Worm (Caenorhabditis elegans): Measurements from ENCODE around the gene F44E2.3.

F44E2.3 gene

DNA sequence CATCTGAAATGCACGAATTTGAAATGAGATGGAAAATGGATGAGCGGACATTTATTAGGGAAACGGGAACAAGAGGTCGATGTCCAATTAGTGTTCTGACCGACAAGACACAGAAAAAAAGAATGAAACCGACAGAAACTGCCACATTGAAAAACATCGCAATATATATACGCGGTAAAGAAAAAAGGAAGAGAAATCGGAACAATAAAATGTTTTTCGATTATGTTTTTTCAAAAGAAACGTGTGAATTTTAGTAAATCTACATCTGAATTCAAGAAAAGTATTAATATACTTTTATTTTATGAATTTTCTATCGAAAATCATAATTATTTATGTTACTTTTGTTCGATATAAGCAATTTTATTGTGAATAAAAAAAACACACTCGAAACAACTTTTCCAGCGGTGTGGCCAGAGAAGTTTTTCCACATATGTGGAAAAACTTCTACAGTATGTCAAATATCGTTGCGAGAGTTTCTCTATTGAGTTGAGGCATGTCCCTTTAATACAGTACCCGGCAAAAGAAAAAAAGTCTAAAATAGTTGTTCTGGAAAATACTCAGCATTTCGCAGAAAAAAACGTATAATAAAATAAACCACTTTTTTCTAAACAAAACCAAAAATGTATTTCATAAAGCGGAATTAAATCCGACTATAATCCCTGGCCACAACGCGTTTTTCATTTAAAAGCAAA is 2.1 kb upstream of the F44E2.3 start, which contains the start of gene F44E2.10 (continued):
- no peak for TF ChIP-seq Y53F4B.3 (GFP tag; IDR thresholded peaks at IDR 0.05)
- peak; percentile 67 for TF ChIP-seq xnd-1 (tag; optimal IDR thresholded peaks at IDR 0.05)
- TF ChIP-seq F33H1.4 (GFP tag; IDR thresholded peaks at IDR 0.05): peak; percentile 83
- no peak for TF ChIP-seq cebp-1 (GFP tag; IDR thresholded peaks at IDR 0.05)
- no peak for TF ChIP-seq cebp-1 (tag; optimal IDR thresholded peaks at IDR 0.05)
- peak; percentile 23 for TF ChIP-seq dpl-1 (GFP tag; optimal IDR thresholded peaks at IDR 0.05)
- no peak for TF ChIP-seq sptf-2 (GFP tag; optimal IDR thresholded peaks at IDR 0.05)
- TF ChIP-seq unc-62 (GFP tag; optimal IDR thresholded peaks at IDR 0.05): no peak
- TF ChIP-seq snpc-1.1 (tag; optimal IDR thresholded peaks at IDR 0.05; ENCODE audit: insufficient read depth): no peak
- no peak for TF ChIP-seq Y53G8AR.9 (GFP tag; conservative IDR thresholded peaks at IDR 0.05)
- TF ChIP-seq ztf-18 (tag; optimal IDR thresholded peaks at IDR 0.05): no peak
- TF ChIP-seq tlf-1 (GFP tag; optimal IDR thresholded peaks at IDR 0.05): no peak
- no peak for TF ChIP-seq atf-7 (tag; optimal IDR thresholded peaks at IDR 0.05)
- no peak for TF ChIP-seq die-1 (tag; optimal IDR thresholded peaks at IDR 0.05)
- TF ChIP-seq F37B4.10 (GFP tag; IDR thresholded peaks at IDR 0.05): no peak
- no peak for TF ChIP-seq ztf-6 (GFP tag; IDR thresholded peaks at IDR 0.05)
- peak; percentile 46 for TF ChIP-seq madf-8 (GFP tag; conservative IDR thresholded peaks at IDR 0.05)
- TF ChIP-seq madf-6 (GFP tag; IDR thresholded peaks at IDR 0.05): peak; percentile 72
- TF ChIP-seq F22D6.2 (tag; optimal IDR thresholded peaks at IDR 0.05): no peak
- no peak for TF ChIP-seq nhr-27 (tag; optimal IDR thresholded peaks at IDR 0.05)
- TF ChIP-seq F52B5.7 (tag; optimal IDR thresholded peaks at IDR 0.05): no peak
- no peak for TF ChIP-seq lsy-27 (tag; optimal IDR thresholded peaks at IDR 0.05; ENCODE audit: borderline replicate concordance, insufficient read depth)
- no peak for TF ChIP-seq egl-18 (GFP tag; IDR thresholded peaks at IDR 0.05)
- no peak for TF ChIP-seq F10E7.11 (tag; optimal IDR thresholded peaks at IDR 0.05)
- TF ChIP-seq mxl-1 (tag; optimal IDR thresholded peaks at IDR 0.05): no peak

DNA sequence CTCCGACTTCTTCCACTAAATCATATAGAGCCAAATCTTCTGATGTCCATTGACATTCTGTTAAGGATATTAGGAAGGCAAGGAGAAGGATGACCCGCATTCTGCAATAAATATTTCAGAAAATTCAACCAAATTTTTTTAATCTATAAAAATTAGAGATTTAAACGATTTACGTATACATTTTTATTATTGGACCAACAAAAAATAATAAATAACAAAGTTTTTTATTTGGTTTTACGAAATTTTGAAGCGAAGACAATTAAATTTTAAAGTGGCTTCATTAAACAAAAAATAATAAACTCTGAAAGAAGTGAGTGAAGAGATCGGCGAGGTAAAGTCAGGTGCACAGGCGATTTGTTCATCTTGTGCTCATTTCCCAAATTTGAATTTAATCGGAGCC is 2.0 kb downstream of the F44E2.3 start, which contains the start of gene F54F2.9:
Gene F54F2.9 (minus strand): TSS at position 101 of the 400 bp plus-strand sequence.
- TF ChIP-seq nhr-27 (tag; optimal IDR thresholded peaks at IDR 0.05) (no peak), F39B2.1 (GFP tag; IDR thresholded peaks at IDR 0.05) (no peak), K11D2.4 (GFP tag; IDR thresholded peaks at IDR 0.05) (no peak), unc-62 (GFP tag; optimal IDR thresholded peaks at IDR 0.05) (no peak), madf-6 (GFP tag; IDR thresholded peaks at IDR 0.05) (no peak), repo-1 (tag; optimal IDR thresholded peaks at IDR 0.05) (no peak), let-607 (tag; optimal IDR thresholded peaks at IDR 0.05) (no peak), ztf-6 (GFP tag; IDR thresholded peaks at IDR 0.05) (no peak), dpl-1 (GFP tag; optimal IDR thresholded peaks at IDR 0.05) (no peak), ets-4 (GFP tag; optimal IDR thresholded peaks at IDR 0.05) (no peak), ama-1 (optimal IDR thresholded peaks at IDR 0.05) (no peak), ama-1 (GFP tag; optimal IDR thresholded peaks at IDR 0.05) (no peak), ztf-26 (tag; optimal IDR thresholded peaks at IDR 0.05) (no peak)

DNA sequence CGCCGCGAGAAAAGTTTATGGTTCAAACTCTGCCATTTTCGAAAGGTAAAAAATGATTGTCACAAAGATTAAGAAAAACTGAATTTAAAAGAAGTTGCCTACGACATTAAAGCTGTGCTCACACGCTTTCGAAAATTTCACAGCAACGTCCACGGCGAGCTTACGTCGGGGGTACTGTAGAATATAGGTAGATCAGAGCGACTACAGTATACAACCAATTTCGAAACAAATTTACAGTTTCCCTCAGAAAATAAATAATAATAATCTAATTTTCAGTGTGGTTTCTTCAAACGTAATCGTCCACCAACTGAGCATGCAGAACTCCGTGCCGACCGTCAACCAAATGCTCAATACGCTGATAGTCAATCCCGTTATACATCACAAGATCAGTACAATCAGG is 4.5 kb downstream of the F44E2.3 start:
- TF ChIP-seq zfh-2 (GFP tag; conservative IDR thresholded peaks at IDR 0.05): no peak
- TF ChIP-seq Y53G8AR.9 (GFP tag; conservative IDR thresholded peaks at IDR 0.05): 0 out of 2 replicates have a peak, but pooled peaks have one; percentile 19
- no peak for TF ChIP-seq cebp-1 (GFP tag; IDR thresholded peaks at IDR 0.05)
- TF ChIP-seq cebp-1 (tag; optimal IDR thresholded peaks at IDR 0.05): no peak
- TF ChIP-seq hsf-1 (GFP tag; IDR thresholded peaks at IDR 0.05): no peak
